Worm (Caenorhabditis elegans) whole organism, midembryonic: ENCODE results near the gene aos-1.

Source experiments
- T22C8.4 ChIP-seq: fragments of 200-800 bp; sonication (Bioruptor generic); IDR thresholded peaks from 2 replicates; pipeline ENCODE4 v1.3.6; 2022; ENCODE audit warnings: missing genetic modification characterization, missing compliant biosample characterization
- cog-1 ChIP-seq: sonication (generic microtip); optimal IDR thresholded peaks from 2 replicates; lab custom pipeline; 2016; ENCODE audit warnings: missing genetic modification characterization, missing compliant biosample characterization
- flt-1 ChIP-seq: fragments of 200-800 bp; sonication (Bioruptor generic); IDR thresholded peaks from 2 replicates; pipeline ENCODE4 v1.3.6; 2022; ENCODE audit warnings: missing genetic modification characterization, missing compliant biosample characterization
- klf-2 ChIP-seq: fragments of 200-800 bp; sonication (Bioruptor generic); conservative IDR thresholded peaks from 2 replicates; pipeline ENCODE4 v1.3.6; 2022; ENCODE audit warnings: missing genetic modification reagents, missing genetic modification characterization, missing compliant biosample characterization
- med-1 ChIP-seq: sonication (generic microtip); optimal IDR thresholded peaks from 2 replicates; lab custom pipeline; 2017; ENCODE audit warnings: missing genetic modification characterization, mild to moderate bottlenecking, missing compliant biosample characterization, antibody characterized with exemption, missing genetic modification reagents; ENCODE audit not compliant: insufficient read depth
- ref-1 ChIP-seq: fragments of 200-800 bp; sonication (Bioruptor generic); conservative IDR thresholded peaks from 2 replicates; pipeline ENCODE4 v1.3.6; 2022; ENCODE audit warnings: missing genetic modification reagents, missing genetic modification characterization, missing compliant biosample characterization
- tab-1 ChIP-seq: fragments of 200-800 bp; sonication (Bioruptor generic); IDR thresholded peaks from 2 replicates; pipeline ENCODE4 v1.3.6; 2022; ENCODE audit warnings: missing genetic modification characterization, missing compliant biosample characterization
- ztf-23 ChIP-seq: fragments of 200-800 bp; sonication (Bioruptor generic); IDR thresholded peaks from 2 replicates; pipeline ENCODE4 v1.3.6; 2022; ENCODE audit warnings: missing genetic modification reagents, missing genetic modification characterization, missing compliant biosample characterization
- ztf-29 ChIP-seq: fragments of 200-800 bp; sonication (Bioruptor generic); IDR thresholded peaks from 2 replicates; pipeline ENCODE4 v1.3.6; 2022; ENCODE audit warnings: missing genetic modification reagents, missing genetic modification characterization, missing compliant biosample characterization

The aos-1 gene

DNA sequence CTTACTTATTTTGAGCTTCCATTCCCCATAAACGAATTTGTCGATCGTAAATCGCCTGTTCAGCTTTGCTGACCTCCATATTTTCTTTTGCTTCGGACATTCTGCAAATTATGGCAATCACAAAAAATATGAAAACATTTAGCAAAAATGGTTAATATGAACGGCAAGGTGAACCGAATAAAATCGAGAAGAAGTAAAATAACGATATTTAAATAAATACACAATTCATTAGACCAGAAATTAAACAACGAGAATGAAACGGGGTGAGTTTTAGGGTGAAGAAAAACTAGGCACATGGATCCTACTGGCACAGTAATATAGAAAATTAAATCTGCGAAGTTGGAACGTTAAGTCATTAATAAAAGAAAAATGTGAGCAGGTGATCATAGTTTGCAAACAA is at the start of gene aos-1:
TSS of gene aos-1 (minus strand) at position 101 of the 400 bp plus-strand sequence.
- TF ChIP-seq cog-1 (tag; lab: Kevin White, UChicago), result no peak
- no peak for TF ChIP-seq flt-1 (GFP tag; lab: Robert Waterston, UW)
- TF ChIP-seq ref-1 (GFP tag; lab: Robert Waterston, UW), result no peak
- TF ChIP-seq ztf-23, result no peak
- no peak for TF ChIP-seq tab-1 (GFP tag; lab: Robert Waterston, UW)
- no peak for TF ChIP-seq med-1 (GFP tag; lab: Kevin White, UChicago)
- no peak for TF ChIP-seq ztf-29 (GFP tag; lab: Robert Waterston, UW)
- no peak for TF ChIP-seq klf-2 (GFP tag; lab: Robert Waterston, UW)
- TF ChIP-seq T22C8.4 (GFP tag; lab: Robert Waterston, UW), result no peak

DNA sequence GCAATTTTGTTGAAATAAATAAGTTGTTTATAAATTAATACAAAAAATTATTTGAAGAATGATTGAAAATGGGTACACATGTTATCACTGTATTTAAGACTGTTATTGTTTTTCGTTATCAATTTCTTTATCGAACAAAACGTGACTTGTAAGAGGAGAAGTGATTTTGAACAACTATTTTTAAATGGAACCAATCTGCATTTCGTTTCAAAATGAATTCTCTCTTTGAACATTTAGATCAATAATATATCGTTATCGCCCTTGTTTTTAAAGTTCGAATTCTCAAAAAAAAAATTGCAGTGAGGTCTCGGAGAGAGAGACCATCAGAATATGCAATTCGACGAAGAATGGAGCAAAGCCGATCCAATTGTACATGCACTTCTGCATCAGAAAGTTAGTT is 49.1 kb upstream of the aos-1 start, which contains the start of gene cul-5:
TSS of gene cul-5 (plus strand) at position 301 of the 400 bp plus-strand sequence.
- TF ChIP-seq ztf-29 (GFP tag; lab: Robert Waterston, UW) (no peak), med-1 (GFP tag; lab: Kevin White, UChicago) (no peak), ref-1 (GFP tag; lab: Robert Waterston, UW) (no peak), tab-1 (GFP tag; lab: Robert Waterston, UW) (no peak), ztf-23 (no peak), flt-1 (GFP tag; lab: Robert Waterston, UW) (no peak), cog-1 (tag; lab: Kevin White, UChicago) (no peak), T22C8.4 (GFP tag; lab: Robert Waterston, UW) (no peak), klf-2 (GFP tag; lab: Robert Waterston, UW) (no peak)

DNA sequence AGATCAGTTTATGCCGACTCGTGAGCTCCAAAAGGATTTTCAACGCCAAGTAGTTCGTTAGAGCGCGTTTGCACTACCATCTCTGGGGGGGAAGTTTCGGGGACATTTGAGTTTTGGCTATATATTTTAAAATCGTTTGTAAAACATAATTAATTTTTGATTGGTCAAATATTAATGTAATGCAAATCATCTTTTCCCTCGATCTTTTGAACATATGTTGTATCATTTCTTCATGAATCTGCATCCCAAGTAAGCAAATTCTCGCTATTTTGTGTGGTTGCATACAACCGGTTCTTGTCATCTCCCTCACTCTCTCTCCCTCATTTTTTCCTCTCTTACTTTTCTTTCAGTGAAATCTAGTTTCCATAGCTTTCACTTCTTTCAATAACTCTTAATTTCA is 48.1 kb upstream of the aos-1 start:
- TF ChIP-seq cog-1 (tag; lab: Kevin White, UChicago) (peak; percentile 46), med-1 (GFP tag; lab: Kevin White, UChicago) (no peak), flt-1 (GFP tag; lab: Robert Waterston, UW) (no peak), ref-1 (GFP tag; lab: Robert Waterston, UW) (no peak)

ce11 chrV:10174632-10175075 is 44.6 kb upstream of the aos-1 start:
- TF ChIP-seq med-1 (GFP tag; lab: Kevin White, UChicago), result no peak
- TF ChIP-seq T22C8.4 (GFP tag; lab: Robert Waterston, UW), result peak; percentile 79

DNA sequence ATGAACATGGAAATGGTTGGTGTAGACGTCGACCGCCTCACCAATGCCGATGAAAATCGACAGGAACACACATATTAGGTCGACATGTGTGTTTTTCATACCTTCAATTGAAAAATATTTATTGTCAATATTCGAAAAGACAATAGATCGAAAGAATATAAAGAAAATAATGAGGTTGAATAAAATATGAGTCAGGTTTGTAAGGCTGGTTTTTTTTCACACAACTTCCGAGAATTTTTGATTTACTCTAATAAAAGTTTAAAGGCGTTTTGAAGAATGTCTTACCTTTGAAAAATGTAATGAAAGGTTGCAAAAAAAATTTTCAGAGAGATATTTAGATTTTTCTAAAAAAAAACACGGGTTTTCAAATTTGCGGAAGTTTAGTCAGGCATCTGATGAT is 43.6 kb upstream of the aos-1 start, which contains the start of gene egl-3:
TSS of gene egl-3 (minus strand) at position 101 of the 400 bp plus-strand sequence.
- TF ChIP-seq med-1 (GFP tag; lab: Kevin White, UChicago), result no peak
- no peak for TF ChIP-seq flt-1 (GFP tag; lab: Robert Waterston, UW)
- TF ChIP-seq klf-2 (GFP tag; lab: Robert Waterston, UW), result no peak
- no peak for TF ChIP-seq T22C8.4 (GFP tag; lab: Robert Waterston, UW)
- TF ChIP-seq ztf-23, result no peak
- no peak for TF ChIP-seq tab-1 (GFP tag; lab: Robert Waterston, UW)
- TF ChIP-seq ref-1 (GFP tag; lab: Robert Waterston, UW), result no peak
- TF ChIP-seq cog-1 (tag; lab: Kevin White, UChicago), result no peak
- TF ChIP-seq ztf-29 (GFP tag; lab: Robert Waterston, UW), result no peak

- no peak for TF ChIP-seq cog-1 (tag; lab: Kevin White, UChicago)
- TF ChIP-seq T22C8.4 (GFP tag; lab: Robert Waterston, UW), result no peak
- TF ChIP-seq med-1 (GFP tag; lab: Kevin White, UChicago), result no peak
- no peak for TF ChIP-seq ref-1 (GFP tag; lab: Robert Waterston, UW)
- TF ChIP-seq tab-1 (GFP tag; lab: Robert Waterston, UW), result no peak
- TF ChIP-seq klf-2 (GFP tag; lab: Robert Waterston, UW), result no peak
- no peak for TF ChIP-seq flt-1 (GFP tag; lab: Robert Waterston, UW)
- TF ChIP-seq ztf-29 (GFP tag; lab: Robert Waterston, UW), result no peak
- TF ChIP-seq ztf-23, result no peak
Observed at ce11 chrV:10168870-10169269, 38.8 kb upstream of the aos-1 start.

DNA sequence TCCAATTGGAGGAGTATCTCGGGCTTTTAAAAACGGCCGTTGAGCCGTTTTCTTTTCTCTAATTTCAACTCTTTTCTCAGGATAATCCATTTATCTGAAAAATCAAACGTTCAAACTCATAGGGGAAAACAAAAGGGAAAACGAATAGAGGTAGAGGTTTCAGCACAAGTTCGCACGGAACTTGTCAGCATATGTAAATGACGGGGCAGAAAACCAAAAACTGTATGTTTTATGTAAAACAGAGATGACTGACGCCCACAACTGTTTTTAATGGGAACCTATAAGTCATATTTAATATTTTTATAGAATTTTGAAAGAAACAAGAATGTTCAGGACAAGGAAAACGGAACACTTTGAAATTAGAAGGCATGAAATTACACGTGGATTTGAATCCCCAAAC is 36.3 kb upstream of the aos-1 start, which contains the start of gene C51E3.6:
TSS of gene C51E3.6 (minus strand) at position 101 of the 400 bp plus-strand sequence.
- no peak for TF ChIP-seq flt-1 (GFP tag; lab: Robert Waterston, UW)
- no peak for TF ChIP-seq ref-1 (GFP tag; lab: Robert Waterston, UW)
- no peak for TF ChIP-seq med-1 (GFP tag; lab: Kevin White, UChicago)
- no peak for TF ChIP-seq tab-1 (GFP tag; lab: Robert Waterston, UW)
- no peak for TF ChIP-seq cog-1 (tag; lab: Kevin White, UChicago)
- TF ChIP-seq ztf-29 (GFP tag; lab: Robert Waterston, UW), result no peak
- TF ChIP-seq T22C8.4 (GFP tag; lab: Robert Waterston, UW), result no peak
- no peak for TF ChIP-seq klf-2 (GFP tag; lab: Robert Waterston, UW)
- no peak for TF ChIP-seq ztf-23

ce11 chrV:10160954-10161353 is 30.9 kb upstream of the aos-1 start, which contains the start of gene C51E3.10:
Gene C51E3.10 (minus strand): TSS chrV:10161134.
- TF ChIP-seq ref-1 (GFP tag; lab: Robert Waterston, UW) (no peak), ztf-29 (GFP tag; lab: Robert Waterston, UW) (no peak), flt-1 (GFP tag; lab: Robert Waterston, UW) (no peak), med-1 (GFP tag; lab: Kevin White, UChicago) (no peak), cog-1 (tag; lab: Kevin White, UChicago) (no peak), ztf-23 (no peak)

DNA sequence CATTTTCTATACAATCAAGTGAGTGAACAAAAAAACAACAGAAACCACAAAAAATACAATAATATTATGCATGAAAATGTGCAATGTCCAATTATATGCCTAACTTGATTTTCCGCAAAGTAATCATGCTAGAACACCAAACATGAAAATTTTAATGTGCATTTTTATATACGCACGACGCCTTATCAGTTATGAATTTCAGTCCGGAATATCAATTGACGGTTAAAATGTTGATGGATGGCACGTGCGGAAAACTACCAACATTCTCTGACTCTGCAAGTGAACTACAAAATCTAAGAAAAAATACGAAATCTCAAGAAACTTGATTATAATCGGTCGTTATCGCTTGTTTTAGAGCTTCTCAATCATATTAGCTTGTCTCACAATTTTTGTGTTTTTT is 29.9 kb upstream of the aos-1 start:
- TF ChIP-seq med-1 (GFP tag; lab: Kevin White, UChicago), result no peak
- no peak for TF ChIP-seq tab-1 (GFP tag; lab: Robert Waterston, UW)
- TF ChIP-seq T22C8.4 (GFP tag; lab: Robert Waterston, UW), result no peak
- no peak for TF ChIP-seq ref-1 (GFP tag; lab: Robert Waterston, UW)
- TF ChIP-seq ztf-23, result no peak
- no peak for TF ChIP-seq flt-1 (GFP tag; lab: Robert Waterston, UW)
- TF ChIP-seq klf-2 (GFP tag; lab: Robert Waterston, UW), result no peak
- TF ChIP-seq cog-1 (tag; lab: Kevin White, UChicago), result no peak
- TF ChIP-seq ztf-29 (GFP tag; lab: Robert Waterston, UW), result no peak
